Worm (Caenorhabditis elegans) whole organism, L1 larva: ENCODE measurements around the gene F55G1.15.

Source experiments
- C16A3.4 ChIP-seq: fragments of 150-350 bp; optimal IDR thresholded peaks from 2 replicates; lab custom pipeline; 2014; ENCODE audit warnings: missing biosample characterization, missing genetic modification characterization
- C34B4.2 ChIP-seq: sonication (generic microtip); optimal IDR thresholded peaks from 2 replicates; lab custom pipeline; 2017; ENCODE audit warnings: mild to moderate bottlenecking, missing genetic modification characterization, missing compliant biosample characterization
- F16B12.6 ChIP-seq: fragments of 150-350 bp; optimal IDR thresholded peaks from 2 replicates; lab custom pipeline; 2014; ENCODE audit warnings: missing biosample characterization, missing genetic modification characterization
- Y116A8C.19 ChIP-seq: sonication (generic microtip); optimal IDR thresholded peaks from 2 replicates; lab custom pipeline; 2016; ENCODE audit warnings: missing compliant biosample characterization, missing genetic modification characterization, borderline replicate concordance
- alr-1 ChIP-seq: fragments of 200-800 bp; sonication (Bioruptor generic); optimal IDR thresholded peaks from 2 replicates; lab custom pipeline; 2018; ENCODE audit warnings: borderline replicate concordance, mild to moderate bottlenecking, missing genetic modification characterization, missing compliant biosample characterization
- aly-2 ChIP-seq: fragments of 150-350 bp; optimal IDR thresholded peaks from 2 replicates; lab custom pipeline; 2014; ENCODE audit warnings: missing biosample characterization, missing genetic modification characterization
- blmp-1 ChIP-seq: fragments of 150-350 bp; optimal IDR thresholded peaks from 2 replicates; lab custom pipeline; 2014; ENCODE audit warnings: missing biosample characterization, missing genetic modification characterization
- ceh-63 ChIP-seq: fragments of 200-800 bp; sonication (Bioruptor generic); optimal IDR thresholded peaks from 2 replicates; lab custom pipeline; 2018; ENCODE audit warnings: mild to moderate bottlenecking, missing genetic modification characterization, missing compliant biosample characterization
- ceh-8 ChIP-seq: fragments of 200-800 bp; sonication (Bioruptor generic); optimal IDR thresholded peaks from 2 replicates; lab custom pipeline; 2018; ENCODE audit warnings: mild to moderate bottlenecking, missing genetic modification characterization, moderate library complexity, missing compliant biosample characterization
- ceh-82 ChIP-seq, 3 experiments: fragments of 150-350 bp in 1 of 3; sonication (generic microtip) in 2 of 3; optimal IDR thresholded peaks; 2 replicates each; lab custom pipeline; 2014 to 2017; ENCODE audit warnings: missing biosample characterization in 3 of 3, missing genetic modification characterization in 3 of 3
- ceh-88 ChIP-seq: fragments of 200-800 bp; sonication (Bioruptor generic); IDR thresholded peaks from 2 replicates; pipeline ENCODE4 v1.3.6; 2022; ENCODE audit warnings: missing genetic modification characterization, missing compliant biosample characterization
- ceh-90 ChIP-seq: sonication (generic microtip); optimal IDR thresholded peaks from 2 replicates; lab custom pipeline; 2016; ENCODE audit warnings: missing genetic modification characterization, missing compliant biosample characterization
- dpl-1 ChIP-seq, 3 experiments: fragments of 150-350 bp in 2 of 3; sonication (generic microtip) in 1 of 3; optimal IDR thresholded peaks; 2 replicates each; lab custom pipeline; 2014 to 2017; ENCODE audit warnings: missing biosample characterization in 3 of 3, missing genetic modification characterization in 3 of 3, missing genetic modification reagents in 3 of 3
- efl-1 ChIP-seq, 4 experiments: fragments of 150-350 bp; optimal IDR thresholded peaks in 3 of 4; peaks in 1 of 4; 1 replicate in 1 of 4; 2 replicates in 3 of 4; lab custom pipeline; 2014; ENCODE audit warnings: missing biosample characterization in 2 of 4, missing genetic modification characterization in 2 of 4, missing genetic modification reagents in 2 of 4
- egl-13 ChIP-seq: sonication (generic microtip); optimal IDR thresholded peaks from 2 replicates; lab custom pipeline; 2016; ENCODE audit warnings: missing genotype, missing genetic modification reagents, missing genetic modification characterization, missing compliant biosample characterization
- elt-2 ChIP-seq: sonication (generic microtip); optimal IDR thresholded peaks from 2 replicates; lab custom pipeline; 2016; ENCODE audit warnings: missing genetic modification characterization, mild to moderate bottlenecking, inconsistent platforms, missing compliant biosample characterization, missing genetic modification reagents
- elt-3 ChIP-seq, 6 experiments: fragments of 150-350 bp in 1 of 6; sonication (generic microtip); optimal IDR thresholded peaks; 2 replicates each; lab custom pipeline; 2017 to 2018; ENCODE audit warnings: missing biosample characterization in 6 of 6, missing genetic modification characterization in 6 of 6, inconsistent platforms in 1 of 6
- fkh-4 ChIP-seq: sonication (generic microtip); optimal IDR thresholded peaks from 2 replicates; lab custom pipeline; 2016; ENCODE audit warnings: missing compliant biosample characterization, missing genetic modification characterization, borderline replicate concordance
- fkh-8 ChIP-seq: sonication (generic microtip); optimal IDR thresholded peaks from 2 replicates; lab custom pipeline; 2016; ENCODE audit warnings: mild to moderate bottlenecking, missing genetic modification characterization, missing compliant biosample characterization
- grh-1 ChIP-seq: fragments of 200-800 bp; sonication (Bioruptor generic); IDR thresholded peaks from 2 replicates; pipeline ENCODE4 v1.3.6; 2022; ENCODE audit warnings: missing genetic modification reagents, missing genetic modification characterization, missing compliant biosample characterization
- hlh-17 ChIP-seq: fragments of 200-800 bp; sonication (Bioruptor generic); optimal IDR thresholded peaks from 2 replicates; lab custom pipeline; 2018; ENCODE audit warnings: missing genetic modification characterization, mild to moderate bottlenecking, missing compliant biosample characterization, moderate library complexity, borderline replicate concordance
- hlh-4 ChIP-seq: sonication (generic microtip); optimal IDR thresholded peaks from 2 replicates; lab custom pipeline; 2016; ENCODE audit warnings: mild to moderate bottlenecking, missing genetic modification characterization, missing compliant biosample characterization
- isw-1 ChIP-seq: fragments of 200-800 bp; sonication (Bioruptor generic); IDR thresholded peaks from 2 replicates; pipeline ENCODE4 v1.3.6; 2022; ENCODE audit warnings: missing genetic modification characterization, missing compliant biosample characterization
- jun-1 ChIP-seq: fragments of 150-350 bp; optimal IDR thresholded peaks from 2 replicates; lab custom pipeline; 2014; ENCODE audit warnings: missing biosample characterization, missing genetic modification reagents, missing genetic modification characterization
- lin-14 ChIP-seq: fragments of 200-800 bp; sonication (Bioruptor generic); optimal IDR thresholded peaks from 2 replicates; lab custom pipeline; 2018; ENCODE audit warnings: mild to moderate bottlenecking, missing genetic modification characterization, moderate library complexity, missing compliant biosample characterization
- lin-15B ChIP-seq: fragments of 150-350 bp; sonication (generic microtip); optimal IDR thresholded peaks from 3 replicates; lab custom pipeline; 2014; ENCODE audit warnings: missing biosample characterization, missing genetic modification characterization
- lir-3 ChIP-seq: sonication (generic microtip); optimal IDR thresholded peaks from 2 replicates; lab custom pipeline; 2016; ENCODE audit warnings: mild to moderate bottlenecking, missing genetic modification characterization, moderate library complexity, missing compliant biosample characterization; ENCODE audit not compliant: poor library complexity
- mdl-1 ChIP-seq, 2 experiments: fragments of 150-350 bp; optimal IDR thresholded peaks; 2 replicates each; lab custom pipeline; 2014 to 2017; ENCODE audit warnings: missing biosample characterization in 2 of 2, missing genetic modification characterization in 2 of 2, inconsistent platforms in 1 of 2
- mep-1 ChIP-seq: fragments of 150-350 bp; optimal IDR thresholded peaks from 2 replicates; lab custom pipeline; 2014; ENCODE audit warnings: missing biosample characterization, missing genetic modification characterization
- nhr-11 ChIP-seq: fragments of 150-350 bp; optimal IDR thresholded peaks from 2 replicates; lab custom pipeline; 2014; ENCODE audit warnings: missing biosample characterization, missing genetic modification characterization
- nhr-19 ChIP-seq: fragments of 200-800 bp; sonication (Bioruptor generic); conservative IDR thresholded peaks from 2 replicates; pipeline ENCODE4 v1.3.6; 2022; ENCODE audit warnings: missing genetic modification characterization, missing compliant biosample characterization
- nhr-20 ChIP-seq: sonication (generic microtip); optimal IDR thresholded peaks from 2 replicates; lab custom pipeline; 2016; ENCODE audit warnings: mild to moderate bottlenecking, missing genetic modification characterization, missing compliant biosample characterization
- nhr-71 ChIP-seq: sonication (generic microtip); optimal IDR thresholded peaks from 2 replicates; lab custom pipeline; 2016; ENCODE audit warnings: mild to moderate bottlenecking, missing genetic modification characterization, moderate library complexity, missing compliant biosample characterization
- nhr-76 ChIP-seq: sonication (generic microtip); optimal IDR thresholded peaks from 2 replicates; lab custom pipeline; 2017; ENCODE audit warnings: missing biosample characterization, missing genetic modification characterization
- nhr-85 ChIP-seq: sonication (generic microtip); peaks from one replicate; lab custom pipeline; 2016; ENCODE audit warnings: missing genetic modification characterization, inconsistent platforms, missing compliant biosample characterization
- nhr-90 ChIP-seq: sonication (generic microtip); optimal IDR thresholded peaks from 2 replicates; lab custom pipeline; 2016; ENCODE audit warnings: mild to moderate bottlenecking, missing genetic modification characterization, missing compliant biosample characterization; ENCODE audit not compliant: poor library complexity
- pag-3 ChIP-seq: sonication (generic microtip); optimal IDR thresholded peaks from 2 replicates; lab custom pipeline; 2017; ENCODE audit warnings: missing genetic modification characterization, mild to moderate bottlenecking, missing compliant biosample characterization, antibody characterized with exemption, borderline replicate concordance; ENCODE audit not compliant: insufficient read depth
- pax-3 ChIP-seq: fragments of 200-800 bp; sonication (Bioruptor generic); optimal IDR thresholded peaks from 2 replicates; lab custom pipeline; 2018; ENCODE audit warnings: mild to moderate bottlenecking, missing genetic modification characterization, moderate library complexity, missing compliant biosample characterization
- pqm-1 ChIP-seq: sonication (generic microtip); optimal IDR thresholded peaks from 3 replicates; lab custom pipeline; 2017; ENCODE audit warnings: missing biosample characterization, missing genetic modification characterization
- rnt-1 ChIP-seq: sonication (generic microtip); optimal IDR thresholded peaks from 2 replicates; lab custom pipeline; 2016; ENCODE audit warnings: mild to moderate bottlenecking, missing genetic modification characterization, moderate library complexity, missing compliant biosample characterization
- skn-1 ChIP-seq: fragments of 150-350 bp; optimal IDR thresholded peaks from 2 replicates; lab custom pipeline; 2014; ENCODE audit warnings: missing biosample characterization, missing genetic modification characterization
- snu-23 ChIP-seq: sonication (generic microtip); optimal IDR thresholded peaks from 2 replicates; lab custom pipeline; 2016; ENCODE audit warnings: missing genetic modification characterization, missing compliant biosample characterization
- sptf-1 ChIP-seq: fragments of 150-350 bp; optimal IDR thresholded peaks from 2 replicates; lab custom pipeline; 2014; ENCODE audit warnings: missing biosample characterization, missing genetic modification characterization
- unc-30 ChIP-seq: sonication (generic microtip); optimal IDR thresholded peaks from 2 replicates; lab custom pipeline; 2017; ENCODE audit warnings: missing biosample characterization, missing genetic modification characterization
- unc-98 ChIP-seq: fragments of 200-800 bp; sonication (Bioruptor generic); IDR thresholded peaks from 2 replicates; pipeline ENCODE4 v1.3.6; 2022; ENCODE audit warnings: missing genetic modification characterization, missing compliant biosample characterization
- xbp-1 ChIP-seq: sonication (generic microtip); optimal IDR thresholded peaks from 2 replicates; lab custom pipeline; 2016; ENCODE audit warnings: missing genetic modification characterization, missing compliant biosample characterization
- ztf-11 ChIP-seq, 2 experiments: sonication (generic microtip); optimal IDR thresholded peaks; 2 replicates each; lab custom pipeline; 2016 to 2017; ENCODE audit warnings: missing genetic modification characterization in 2 of 2, missing biosample characterization in 1 of 2, missing compliant biosample characterization in 1 of 2

F55G1.15 gene

ce11 chrIV:7501337-7501736 lies at the start of gene F55G1.15:
Gene F55G1.15 (minus strand): TSS chrIV:7501437.
- TF ChIP-seq sptf-1 (tag; lab: Kevin White, UChicago) (no peak), elt-2 (peak; percentile 21)
- TF ChIP-seq, all 84 proteins: peak for 1

- TF ChIP-seq nhr-71, result peak; percentile 23
- TF ChIP-seq xbp-1 (tag; lab: Kevin White, UChicago), result no peak
- TF ChIP-seq fkh-4 (tag; lab: Kevin White, UChicago), result no peak
- no peak for TF ChIP-seq pax-3
- peak; percentile 87 for TF ChIP-seq hlh-4 (tag; lab: Kevin White, UChicago)
Observed at ce11 chrIV:7550445-7550844, 49.2 kb upstream of the F55G1.15 start, which contains the start of gene pam-1. Gene pam-1 (minus strand): TSS chrIV:7550812.

ce11 chrIV:7549844-7550243 lies 48.6 kb upstream of the F55G1.15 start:
- TF ChIP-seq nhr-11 (tag; lab: Kevin White, UChicago) (no peak), efl-1 (optimal IDR thresholded peaks at IDR 0.05; lab: Kevin White, UChicago) (peak; percentile 13 to 46), efl-1 (GFP tag; optimal IDR thresholded peaks at IDR 0.05 in 1 of 2; lab: Kevin White, UChicago) (peak in 1 of 2 experiments; percentile 45), ceh-88 (no peak), fkh-8 (tag; lab: Kevin White, UChicago) (no peak), nhr-20 (no peak), lin-14 (GFP tag; lab: Kevin White, UChicago) (peak; percentile 84), ceh-82 (tag; optimal IDR thresholded peaks at IDR 0.05; lab: Kevin White, UChicago) (peak in 1 of 3 experiments; percentile 36), alr-1 (tag; lab: Kevin White, UChicago) (no peak), ceh-8 (no peak), ceh-90 (no peak), mep-1 (tag; lab: Kevin White, UChicago) (no peak), unc-30 (tag; lab: Kevin White, UChicago) (no peak), nhr-85 (no peak), egl-13 (no peak), elt-3 (tag; optimal IDR thresholded peaks at IDR 0.05; lab: Kevin White, UChicago) (no peak), hlh-17 (GFP tag; lab: Kevin White, UChicago) (no peak), elt-2 (no peak), rnt-1 (tag; lab: Kevin White, UChicago) (peak; percentile 34), aly-2 (no peak), snu-23 (GFP tag; lab: Kevin White, UChicago) (peak; percentile 27), pag-3 (no peak), nhr-76 (no peak), nhr-90 (tag; lab: Kevin White, UChicago) (no peak), grh-1 (GFP tag; lab: Robert Waterston, UW) (no peak), skn-1 (peak; percentile 89), F16B12.6 (peak; percentile 29), isw-1 (GFP tag; lab: Robert Waterston, UW) (no peak), nhr-19 (GFP tag; lab: Robert Waterston, UW) (no peak), C34B4.2 (tag; lab: Kevin White, UChicago) (no peak), lir-3 (tag; lab: Kevin White, UChicago) (no peak), sptf-1 (tag; lab: Kevin White, UChicago) (no peak), xbp-1 (tag; lab: Kevin White, UChicago) (no peak), mdl-1 (tag; optimal IDR thresholded peaks at IDR 0.05; lab: Kevin White, UChicago) (peak in 1 of 2 experiments; percentile 29), jun-1 (tag; lab: Kevin White, UChicago) (no peak), blmp-1 (no peak), ztf-11 (tag; optimal IDR thresholded peaks at IDR 0.05; lab: Kevin White, UChicago) (no peak), unc-98 (GFP tag; lab: Robert Waterston, UW) (no peak), Y116A8C.19 (no peak), C16A3.4 (tag; lab: Kevin White, UChicago) (peak; percentile 47), lin-15B (peak; percentile 20), dpl-1 (GFP tag; optimal IDR thresholded peaks at IDR 0.05; lab: Kevin White, UChicago) (peak in 2 of 3 experiments; percentile 25 to 32), pqm-1 (tag; lab: Kevin White, UChicago) (no peak), ceh-63 (no peak)
